Worm (Caenorhabditis elegans) whole organism, young adult: ENCODE results near the gene T28A11.2.

Source experiments
- Y53G8AR.9 ChIP-seq: fragments of 200-800 bp; sonication (Bioruptor generic); conservative IDR thresholded peaks from 2 replicates; pipeline ENCODE4 v1.3.6; 2022; ENCODE audit warnings: missing genetic modification reagents, missing genetic modification characterization, missing compliant biosample characterization
- him-1 ChIP-seq: sonication (generic microtip); optimal IDR thresholded peaks from 2 replicates; lab custom pipeline; 2016; ENCODE audit warnings: missing genotype, missing genetic modification reagents, missing genetic modification characterization, missing compliant biosample characterization
- hrde-1 ChIP-seq: sonication (generic microtip); optimal IDR thresholded peaks from 2 replicates; lab custom pipeline; 2016; ENCODE audit warnings: missing genetic modification characterization, mild to moderate bottlenecking, missing compliant biosample characterization, moderate library complexity, missing genotype, missing genetic modification reagents, borderline replicate concordance
- ztf-26 ChIP-seq: sonication (generic microtip); optimal IDR thresholded peaks from 2 replicates; lab custom pipeline; 2017; ENCODE audit warnings: missing genetic modification characterization, missing compliant biosample characterization

- no peak for TF ChIP-seq him-1
- no peak for TF ChIP-seq hrde-1 (tag; lab: Kevin White, UChicago)
- no peak for TF ChIP-seq Y53G8AR.9
- no peak for TF ChIP-seq ztf-26 (tag; lab: Kevin White, UChicago)
Measured at ce11 chrV:3279138-3279537, 1.0 kb upstream of the T28A11.2 start.
